Comparison of ENCODE assay signal across 1 fruit fly cellular context in genomic region chr3R:14624088-14624619, dm6.
TF ChIP-seq lines count a peak whose summit lies in the region.

No protein-coding gene starts in this region.

TF ChIP-seq in whole organism, embryonic, 481 proteins besides CTCF, POLR2A, EP300 and RAD21 (continued from another document and continues in another):
- TF ChIP-seq fd3F (GFP tag; optimal IDR thresholded peaks at IDR 0.05; lab: Kevin White, UChicago) (no peak), MBD-R2 (GFP tag; IDR thresholded peaks at IDR 0.05; lab: Robert Waterston, UW) (no peak), gt (GFP tag; IDR thresholded peaks at IDR 0.05; lab: Robert Waterston, UW) (no peak), ase (GFP tag; IDR thresholded peaks at IDR 0.05; lab: Robert Waterston, UW) (peak; percentile 36; the same call in 1 of the 3 replicates), CG6689 (GFP tag; IDR thresholded peaks at IDR 0.05; lab: Robert Waterston, UW) (peak; percentile 61), Med (GFP tag; lab: Kevin White, UChicago) (peak; percentile 86), CG8089 (GFP tag; optimal IDR thresholded peaks at IDR 0.05; lab: Kevin White, UChicago) (no peak), CG4360 (GFP tag; IDR thresholded peaks at IDR 0.05; lab: Robert Waterston, UW) (peak; percentile 99), her (GFP tag; optimal IDR thresholded peaks at IDR 0.05; lab: Kevin White, UChicago) (no peak), h (optimal IDR thresholded peaks at IDR 0.05; lab: Kevin White, UChicago) (no peak), dmrt11E (tag; optimal IDR thresholded peaks at IDR 0.05; lab: Kevin White, UChicago) (peak; percentile 90), Ssrp (tag; optimal IDR thresholded peaks at IDR 0.05; lab: Kevin White, UChicago) (peak; percentile 63), ab (GFP tag; optimal IDR thresholded peaks at IDR 0.05; lab: Kevin White, UChicago) (no peak), slp2 (GFP tag; optimal IDR thresholded peaks at IDR 0.05; lab: Kevin White, UChicago) (no peak), dati (GFP tag; IDR thresholded peaks at IDR 0.05; lab: Robert Waterston, UW) (no peak), Neu2 (GFP tag; optimal IDR thresholded peaks at IDR 0.05; lab: Kevin White, UChicago; ENCODE audit: borderline replicate concordance) (no peak), CG18764 (GFP tag; optimal IDR thresholded peaks at IDR 0.05; lab: Kevin White, UChicago) (no peak), CG4707 (GFP tag; optimal IDR thresholded peaks at IDR 0.05; lab: Kevin White, UChicago) (peak; percentile 92), gsb (GFP tag; IDR thresholded peaks at IDR 0.05; lab: Robert Waterston, UW) (no peak), nerfin-1 (tag; optimal IDR thresholded peaks at IDR 0.05; lab: Kevin White, UChicago) (no peak), vvl (GFP tag; IDR thresholded peaks at IDR 0.05; lab: Robert Waterston, UW) (peak; percentile 59; the same call in 1 of the 2 replicates), Meics (GFP tag; optimal IDR thresholded peaks at IDR 0.05; lab: Kevin White, UChicago) (no peak), H15 (GFP tag; IDR thresholded peaks at IDR 0.05; lab: Robert Waterston, UW) (no peak), nerfin-2 (GFP tag; IDR thresholded peaks at IDR 0.05; lab: Robert Waterston, UW; ENCODE audit: partially characterized antibody) (no peak), CG14667 (GFP tag; IDR thresholded peaks at IDR 0.05; lab: Robert Waterston, UW) (no peak), z (GFP tag; IDR thresholded peaks at IDR 0.05; lab: Robert Waterston, UW) (0 out of 3 replicates have a peak, but pooled peaks have one; percentile 13), CG4282 (GFP tag; optimal IDR thresholded peaks at IDR 0.05; lab: Kevin White, UChicago) (peak; percentile 69), zfh1 (GFP tag; IDR thresholded peaks at IDR 0.05; lab: Robert Waterston, UW) (peak; percentile 55; the same call in 2 of the 3 replicates), CG13624 (GFP tag; optimal IDR thresholded peaks at IDR 0.05; lab: Kevin White, UChicago) (no peak), dimm (GFP tag; IDR thresholded peaks at IDR 0.05; lab: Robert Waterston, UW) (no peak), Opbp (GFP tag; IDR thresholded peaks at IDR 0.05; lab: Robert Waterston, UW; ENCODE audit: partially characterized antibody) (no peak), Fer2 (tag; optimal IDR thresholded peaks at IDR 0.05; lab: Kevin White, UChicago) (no peak), ttk (GFP tag; IDR thresholded peaks at IDR 0.05; lab: Robert Waterston, UW) (no peak), wek (GFP tag; optimal IDR thresholded peaks at IDR 0.05; lab: Kevin White, UChicago) (no peak), amos (GFP tag; IDR thresholded peaks at IDR 0.05; lab: Robert Waterston, UW; ENCODE audit: partially characterized antibody) (no peak), Stat92E (GFP tag; optimal IDR thresholded peaks at IDR 0.05; lab: Kevin White, UChicago) (peak in 1 of 3 experiments; percentile 31), fd64A (GFP tag; optimal IDR thresholded peaks at IDR 0.05; lab: Kevin White, UChicago) (no peak), Hmx (GFP tag; optimal IDR thresholded peaks at IDR 0.05; lab: Kevin White, UChicago) (no peak), CG33557 (GFP tag; optimal IDR thresholded peaks at IDR 0.05; lab: Kevin White, UChicago) (peak; percentile 64), insv (GFP tag; optimal IDR thresholded peaks at IDR 0.05; lab: Kevin White, UChicago) (no peak), CG3995 (GFP tag; optimal IDR thresholded peaks at IDR 0.05; lab: Kevin White, UChicago) (no peak), CG5953 (GFP tag; IDR thresholded peaks at IDR 0.05; lab: Robert Waterston, UW) (no peak), CG12769 (tag; optimal IDR thresholded peaks at IDR 0.05; lab: Kevin White, UChicago) (no peak), maf-S (GFP tag; optimal IDR thresholded peaks at IDR 0.05; lab: Kevin White, UChicago) (peak; percentile 12), Jarid2 (GFP tag; optimal IDR thresholded peaks at IDR 0.05; lab: Kevin White, UChicago) (no peak), CG1529 (GFP tag; optimal IDR thresholded peaks at IDR 0.05; lab: Kevin White, UChicago) (peak; percentile 45), btn (GFP tag; optimal IDR thresholded peaks at IDR 0.05; lab: Kevin White, UChicago) (no peak), CG10654 (GFP tag; optimal IDR thresholded peaks at IDR 0.05; lab: Kevin White, UChicago) (peak; percentile 13), CG8290 (GFP tag; optimal IDR thresholded peaks at IDR 0.05; lab: Kevin White, UChicago) (no peak), CG8290 (tag; optimal IDR thresholded peaks at IDR 0.05; lab: Kevin White, UChicago) (no peak), scrt (GFP tag; optimal IDR thresholded peaks at IDR 0.05; lab: Kevin White, UChicago) (peak; percentile 10), mirr (GFP tag; optimal IDR thresholded peaks at IDR 0.05; lab: Kevin White, UChicago) (no peak), NC2α (GFP tag; optimal IDR thresholded peaks at IDR 0.05; lab: Kevin White, UChicago) (no peak), nom (GFP tag; optimal IDR thresholded peaks at IDR 0.05; lab: Kevin White, UChicago) (peak; percentile 65), wor (GFP tag; IDR thresholded peaks at IDR 0.05; lab: Robert Waterston, UW) (no peak), CG12071 (GFP tag; optimal IDR thresholded peaks at IDR 0.05; lab: Kevin White, UChicago) (no peak), CG1792 (GFP tag; optimal IDR thresholded peaks at IDR 0.05; lab: Kevin White, UChicago) (no peak), abd-A (tag; optimal IDR thresholded peaks at IDR 0.05; lab: Kevin White, UChicago) (no peak), CG12391 (tag; optimal IDR thresholded peaks at IDR 0.05; lab: Kevin White, UChicago) (peak; percentile 70), CG13894 (tag; optimal IDR thresholded peaks at IDR 0.05; lab: Kevin White, UChicago) (no peak), sisA (GFP tag; IDR thresholded peaks at IDR 0.05; lab: Robert Waterston, UW) (peak; percentile 44), CG11504 (tag; optimal IDR thresholded peaks at IDR 0.05; lab: Kevin White, UChicago) (no peak), zfh2 (GFP tag; optimal IDR thresholded peaks at IDR 0.05; lab: Kevin White, UChicago) (no peak), Nf-YC (tag; optimal IDR thresholded peaks at IDR 0.05; lab: Kevin White, UChicago) (no peak), Dref (GFP tag; IDR thresholded peaks at IDR 0.05; lab: Robert Waterston, UW) (no peak), CG9797 (GFP tag; optimal IDR thresholded peaks at IDR 0.05; lab: Kevin White, UChicago) (no peak), CG10979 (tag; optimal IDR thresholded peaks at IDR 0.05; lab: Kevin White, UChicago) (peak; percentile 62), luna (GFP tag; optimal IDR thresholded peaks at IDR 0.05; lab: Kevin White, UChicago) (no peak), CG8765 (GFP tag; IDR thresholded peaks at IDR 0.05; lab: Robert Waterston, UW) (no peak), CG9609 (GFP tag; optimal IDR thresholded peaks at IDR 0.05; lab: Kevin White, UChicago) (peak; percentile 52), Hand (GFP tag; optimal IDR thresholded peaks at IDR 0.05; lab: Kevin White, UChicago) (no peak), esg (GFP tag; conservative IDR thresholded peaks at IDR 0.05; lab: Robert Waterston, UW) (peak; percentile 15; the same call in 1 of the 2 replicates), CG15514 (GFP tag; optimal IDR thresholded peaks at IDR 0.05; lab: Kevin White, UChicago) (no peak), CG9876 (GFP tag; optimal IDR thresholded peaks at IDR 0.05; lab: Kevin White, UChicago) (no peak), CG9817 (tag; optimal IDR thresholded peaks at IDR 0.05; lab: Kevin White, UChicago) (no peak), CG2120 (GFP tag; optimal IDR thresholded peaks at IDR 0.05; lab: Kevin White, UChicago) (no peak), dpn (GFP tag; optimal IDR thresholded peaks at IDR 0.05; lab: Kevin White, UChicago) (peak; percentile 7 to 41), chif (GFP tag; optimal IDR thresholded peaks at IDR 0.05; lab: Kevin White, UChicago) (peak in 1 of 2 experiments; percentile 58), sd (tag; optimal IDR thresholded peaks at IDR 0.05; lab: Kevin White, UChicago) (no peak), CG18619 (GFP tag; optimal IDR thresholded peaks at IDR 0.05; lab: Kevin White, UChicago) (peak; percentile 15), Rfx (GFP tag; IDR thresholded peaks at IDR 0.05; lab: Robert Waterston, UW) (no peak), ewg (GFP tag; optimal IDR thresholded peaks at IDR 0.05; lab: Kevin White, UChicago) (peak; percentile 43), Dbx (GFP tag; IDR thresholded peaks at IDR 0.05; lab: Robert Waterston, UW) (no peak), lilli (GFP tag; optimal IDR thresholded peaks at IDR 0.05; lab: Kevin White, UChicago) (peak; percentile 51), tup (GFP tag; optimal IDR thresholded peaks at IDR 0.05; lab: Kevin White, UChicago) (peak; percentile 23), HLH54F (GFP tag; optimal IDR thresholded peaks at IDR 0.05; lab: Kevin White, UChicago) (no peak), CG8478 (optimal IDR thresholded peaks at IDR 0.05; lab: Kevin White, UChicago) (no peak), dmrt99B (tag; optimal IDR thresholded peaks at IDR 0.05; lab: Kevin White, UChicago) (no peak), Bteb2 (GFP tag; optimal IDR thresholded peaks at IDR 0.05; lab: Kevin White, UChicago) (no peak), CG6254 (GFP tag; optimal IDR thresholded peaks at IDR 0.05; lab: Kevin White, UChicago) (no peak), ato (GFP tag; IDR thresholded peaks at IDR 0.05; lab: Robert Waterston, UW; ENCODE audit: partially characterized antibody) (no peak), BtbVII (GFP tag; optimal IDR thresholded peaks at IDR 0.05; lab: Kevin White, UChicago) (no peak), CG10147 (GFP tag; optimal IDR thresholded peaks at IDR 0.05; lab: Kevin White, UChicago) (no peak), ham (GFP tag; IDR thresholded peaks at IDR 0.05; lab: Robert Waterston, UW) (no peak), hbn (GFP tag; IDR thresholded peaks at IDR 0.05; lab: Robert Waterston, UW; ENCODE audit: partially characterized antibody) (no peak), Tbp (GFP tag; optimal IDR thresholded peaks at IDR 0.05; lab: Kevin White, UChicago) (no peak), fu2 (GFP tag; optimal IDR thresholded peaks at IDR 0.05; lab: Kevin White, UChicago) (no peak), Hr78 (GFP tag; optimal IDR thresholded peaks at IDR 0.05; lab: Kevin White, UChicago) (no peak), CG10321 (GFP tag; IDR thresholded peaks at IDR 0.05; lab: Robert Waterston, UW) (no peak), tgo (GFP tag; IDR thresholded peaks at IDR 0.05; lab: Robert Waterston, UW) (no peak), CG7556 (GFP tag; optimal IDR thresholded peaks at IDR 0.05; lab: Kevin White, UChicago) (peak; percentile 79), Abd-B (GFP tag; optimal IDR thresholded peaks at IDR 0.05; lab: Kevin White, UChicago) (no peak), Asciz (GFP tag; optimal IDR thresholded peaks at IDR 0.05; lab: Kevin White, UChicago) (no peak), grn (GFP tag; optimal IDR thresholded peaks at IDR 0.05; lab: Kevin White, UChicago) (no peak), CG10267 (tag; optimal IDR thresholded peaks at IDR 0.05; lab: Kevin White, UChicago) (peak; percentile 17), Sry-β (GFP tag; optimal IDR thresholded peaks at IDR 0.05; lab: Kevin White, UChicago) (no peak), tll (GFP tag; optimal IDR thresholded peaks at IDR 0.05; lab: Kevin White, UChicago) (no peak), CG17359 (tag; optimal IDR thresholded peaks at IDR 0.05; lab: Kevin White, UChicago) (peak; percentile 50), CG15011 (GFP tag; optimal IDR thresholded peaks at IDR 0.05; lab: Kevin White, UChicago) (no peak), sug (tag; optimal IDR thresholded peaks at IDR 0.05; lab: Kevin White, UChicago) (no peak), unpg (GFP tag; optimal IDR thresholded peaks at IDR 0.05; lab: Kevin White, UChicago) (no peak), MESR4 (GFP tag; optimal IDR thresholded peaks at IDR 0.05; lab: Kevin White, UChicago) (no peak), ash1 (GFP tag; optimal IDR thresholded peaks at IDR 0.05; lab: Kevin White, UChicago) (no peak), Scr (GFP tag; IDR thresholded peaks at IDR 0.05; lab: Robert Waterston, UW; ENCODE audit: partially characterized antibody) (no peak), caup (GFP tag; optimal IDR thresholded peaks at IDR 0.05; lab: Kevin White, UChicago; ENCODE audit: severe bottlenecking) (no peak), CG13123 (GFP tag; optimal IDR thresholded peaks at IDR 0.05; lab: Kevin White, UChicago) (no peak), CG1602 (GFP tag; optimal IDR thresholded peaks at IDR 0.05; lab: Kevin White, UChicago) (peak; percentile 64), CG10366 (GFP tag; IDR thresholded peaks at IDR 0.05; lab: Robert Waterston, UW) (no peak; the same call in 1 of the 2 replicates), zen (tag; optimal IDR thresholded peaks at IDR 0.05; lab: Kevin White, UChicago) (no peak), CG30431 (GFP tag; optimal IDR thresholded peaks at IDR 0.05; lab: Kevin White, UChicago) (peak; percentile 19), CG15479 (GFP tag; optimal IDR thresholded peaks at IDR 0.05; lab: Kevin White, UChicago) (no peak), Drgx (GFP tag; IDR thresholded peaks at IDR 0.05; lab: Robert Waterston, UW) (peak; percentile 80), CG2889 (GFP tag; IDR thresholded peaks at IDR 0.05; lab: Robert Waterston, UW) (no peak), CG8924 (tag; optimal IDR thresholded peaks at IDR 0.05; lab: Kevin White, UChicago) (peak; percentile 38), BEAF-32 (GFP tag; optimal IDR thresholded peaks at IDR 0.05; lab: Kevin White, UChicago) (no peak), CG11560 (tag; IDR thresholded peaks at IDR 0.05; lab: Robert Waterston, UW) (no peak), E2f2 (GFP tag; IDR thresholded peaks at IDR 0.05; lab: Robert Waterston, UW) (peak; percentile 29; the same call in 1 of the 2 replicates), Oli (tag; optimal IDR thresholded peaks at IDR 0.05; lab: Kevin White, UChicago) (peak; percentile 69), CG3838 (GFP tag; optimal IDR thresholded peaks at IDR 0.05; lab: Kevin White, UChicago) (no peak), wdn (GFP tag; IDR thresholded peaks at IDR 0.05; lab: Robert Waterston, UW) (no peak), Dad (GFP tag; optimal IDR thresholded peaks at IDR 0.05; lab: Kevin White, UChicago) (no peak), Awh (GFP tag; IDR thresholded peaks at IDR 0.05; lab: Robert Waterston, UW) (0 out of 2 replicates have a peak, but pooled peaks have one; percentile 19), CG11093 (GFP tag; IDR thresholded peaks at IDR 0.05; lab: Robert Waterston, UW) (no peak), CG15269 (tag; optimal IDR thresholded peaks at IDR 0.05; lab: Kevin White, UChicago) (no peak), CG34376 (GFP tag; optimal IDR thresholded peaks at IDR 0.05; lab: Kevin White, UChicago) (no peak), CG32767 (GFP tag; IDR thresholded peaks at IDR 0.05; lab: Robert Waterston, UW) (no peak), tap (tag; optimal IDR thresholded peaks at IDR 0.05; lab: Kevin White, UChicago) (no peak)
